Fruit fly (Drosophila melanogaster) whole organism, prepupa: ENCODE results near the gene CG31068.

Experiments
- Blimp-1 ChIP-seq: fragments of 200-800 bp; sonication (Bioruptor generic); optimal IDR thresholded peaks from 3 replicates; lab custom pipeline; 2017; ENCODE audit warnings: missing biosample characterization, missing genetic modification characterization, mild to moderate bottlenecking, moderate library complexity, missing genetic modification reagents
- CG10631 ChIP-seq: fragments of 200-800 bp; sonication (Bioruptor generic); optimal IDR thresholded peaks from 2 replicates; lab custom pipeline; 2016; ENCODE audit warnings: missing biosample characterization, missing genetic modification characterization
- CG10669 ChIP-seq: fragments of 200-800 bp; sonication (Bioruptor generic); optimal IDR thresholded peaks from 3 replicates; lab custom pipeline; 2018; ENCODE audit warnings: missing biosample characterization, mild to moderate bottlenecking, missing genetic modification characterization, moderate library complexity
- CG11294 ChIP-seq: fragments of 200-800 bp; sonication (Bioruptor generic); IDR thresholded peaks from 2 replicates; pipeline ENCODE4 v1.3.6; 2022; ENCODE audit warnings: missing biosample characterization, missing genetic modification characterization
- CG11762 ChIP-seq: fragments of 200-800 bp; sonication (Bioruptor generic); optimal IDR thresholded peaks from 3 replicates; lab custom pipeline; 2016; ENCODE audit warnings: missing biosample characterization, missing genetic modification characterization; ENCODE audit not compliant: insufficient read depth
- CG11902 ChIP-seq: fragments of 200-800 bp; sonication (Bioruptor generic); optimal IDR thresholded peaks from 3 replicates; lab custom pipeline; 2016; ENCODE audit warnings: missing biosample characterization, missing genetic modification characterization
- CG15336 ChIP-seq: fragments of 200-800 bp; sonication (Bioruptor generic); IDR thresholded peaks from 2 replicates; pipeline ENCODE4 v1.3.6; 2022; ENCODE audit warnings: missing biosample characterization, missing genetic modification characterization
- CG3032 ChIP-seq: fragments of 200-800 bp; optimal IDR thresholded peaks from 2 replicates; lab custom pipeline; 2019; ENCODE audit warnings: missing biosample characterization, mild to moderate bottlenecking, missing genetic modification characterization, moderate library complexity
- CG31627 ChIP-seq: fragments of 200-800 bp; sonication (Bioruptor generic); optimal IDR thresholded peaks from 3 replicates; lab custom pipeline; 2016; ENCODE audit warnings: missing biosample characterization, missing genetic modification characterization
- CG32006 ChIP-seq: fragments of 200-800 bp; sonication (Bioruptor generic); optimal IDR thresholded peaks from 3 replicates; lab custom pipeline; 2017; ENCODE audit warnings: missing biosample characterization, mild to moderate bottlenecking, missing genetic modification characterization
- CG34406 ChIP-seq: fragments of 200-800 bp; sonication (Bioruptor generic); optimal IDR thresholded peaks from 3 replicates; lab custom pipeline; 2016; ENCODE audit warnings: missing biosample characterization, missing genetic modification characterization
- CG4318 ChIP-seq: fragments of 200-800 bp; sonication (Bioruptor generic); optimal IDR thresholded peaks from 3 replicates; lab custom pipeline; 2017; ENCODE audit warnings: missing biosample characterization, mild to moderate bottlenecking, missing genetic modification characterization
- CG6163 ChIP-seq: fragments of 200-800 bp; sonication (Bioruptor generic); IDR thresholded peaks from 3 replicates; pipeline ENCODE4 v1.3.6; 2022; ENCODE audit warnings: missing biosample characterization, missing genetic modification characterization
- CG6276 ChIP-seq: fragments of 200-800 bp; sonication (Bioruptor generic); optimal IDR thresholded peaks from 2 replicates; lab custom pipeline; 2017; ENCODE audit warnings: missing biosample characterization, mild to moderate bottlenecking, missing genetic modification characterization
- CG6854 ChIP-seq: fragments of 200-800 bp; sonication (Bioruptor generic); optimal IDR thresholded peaks from 2 replicates; lab custom pipeline; 2017; ENCODE audit warnings: missing biosample characterization, mild to moderate bottlenecking, missing genetic modification characterization
- CG8119 ChIP-seq: fragments of 200-800 bp; sonication (Bioruptor generic); IDR thresholded peaks from 3 replicates; pipeline ENCODE4 v1.3.6; 2022; ENCODE audit warnings: missing biosample characterization, missing genetic modification characterization
- CG9139 ChIP-seq: fragments of 200-800 bp; sonication (Bioruptor generic); optimal IDR thresholded peaks from 3 replicates; lab custom pipeline; 2017; ENCODE audit warnings: missing biosample characterization, mild to moderate bottlenecking, missing genetic modification characterization
- Eip75B ChIP-seq: fragments of 200-800 bp; sonication (Bioruptor generic); optimal IDR thresholded peaks from 3 replicates; lab custom pipeline; 2016; ENCODE audit warnings: missing biosample characterization, missing genetic modification characterization
- Eip78C ChIP-seq: fragments of 200-800 bp; sonication (Bioruptor generic); peaks from one replicate; lab custom pipeline; 2016; ENCODE audit warnings: missing biosample characterization, missing genetic modification characterization
- Ets21C ChIP-seq: fragments of 200-800 bp; sonication (Bioruptor generic); optimal IDR thresholded peaks from 3 replicates; lab custom pipeline; 2016; ENCODE audit warnings: missing biosample characterization, missing genetic modification characterization
- Ets96B ChIP-seq: fragments of 200-800 bp; optimal IDR thresholded peaks from 2 replicates; lab custom pipeline; 2019; ENCODE audit warnings: missing biosample characterization, mild to moderate bottlenecking, missing genetic modification characterization, moderate library complexity
- Gug ChIP-seq: fragments of 200-800 bp; sonication (Bioruptor generic); IDR thresholded peaks from 2 replicates; pipeline ENCODE4 v1.3.6; 2022; ENCODE audit warnings: missing biosample characterization, missing genetic modification characterization
- Hr38 ChIP-seq: sonication (Bioruptor generic); optimal IDR thresholded peaks from 2 replicates; lab custom pipeline; 2016; ENCODE audit warnings: missing biosample characterization, missing genetic modification characterization
- Hr39 ChIP-seq: fragments of 200-800 bp; sonication (Bioruptor generic); optimal IDR thresholded peaks from 2 replicates; lab custom pipeline; 2016; ENCODE audit warnings: missing biosample characterization, missing genetic modification characterization
- Hr4 ChIP-seq: fragments of 200-800 bp; sonication (Bioruptor generic); optimal IDR thresholded peaks from 3 replicates; lab custom pipeline; 2016; ENCODE audit warnings: missing biosample characterization, missing genetic modification characterization
- Lpt ChIP-seq: fragments of 200-800 bp; sonication (Bioruptor generic); optimal IDR thresholded peaks from 3 replicates; lab custom pipeline; 2016; ENCODE audit warnings: missing biosample characterization, missing genetic modification characterization
- Met ChIP-seq: fragments of 200-800 bp; sonication (Bioruptor generic); optimal IDR thresholded peaks from 3 replicates; lab custom pipeline; 2016; ENCODE audit warnings: missing biosample characterization, missing genetic modification characterization
- Sox102F ChIP-seq: fragments of 200-800 bp; sonication (Bioruptor generic); optimal IDR thresholded peaks from 2 replicates; lab custom pipeline; 2016; ENCODE audit warnings: missing biosample characterization, mild to moderate bottlenecking, missing genetic modification characterization
- Sox14 ChIP-seq: fragments of 200-800 bp; sonication (Bioruptor generic); optimal IDR thresholded peaks from 3 replicates; lab custom pipeline; 2016; ENCODE audit warnings: missing biosample characterization, missing genetic modification characterization
- Sox15 ChIP-seq: fragments of 200-800 bp; sonication (Bioruptor generic); optimal IDR thresholded peaks from 3 replicates; lab custom pipeline; 2016; ENCODE audit warnings: missing biosample characterization, missing genetic modification characterization
- achi ChIP-seq: fragments of 200-800 bp; sonication (Bioruptor generic); optimal IDR thresholded peaks from 3 replicates; lab custom pipeline; 2016; ENCODE audit warnings: missing biosample characterization, missing genetic modification characterization
- acj6 ChIP-seq: fragments of 200-800 bp; sonication (Bioruptor generic); optimal IDR thresholded peaks from 3 replicates; lab custom pipeline; 2016; ENCODE audit warnings: missing biosample characterization, missing genetic modification characterization
- cyc ChIP-seq: fragments of 200-800 bp; sonication (Bioruptor generic); optimal IDR thresholded peaks from 3 replicates; lab custom pipeline; 2016; ENCODE audit warnings: missing biosample characterization, missing genetic modification characterization
- dac ChIP-seq: fragments of 200-800 bp; sonication (Bioruptor generic); optimal IDR thresholded peaks from 2 replicates; lab custom pipeline; 2017; ENCODE audit warnings: missing biosample characterization, mild to moderate bottlenecking, missing genetic modification characterization
- dsx ChIP-seq: fragments of 200-800 bp; optimal IDR thresholded peaks from 3 replicates; lab custom pipeline; 2019; ENCODE audit warnings: missing biosample characterization, mild to moderate bottlenecking, missing genetic modification characterization, moderate library complexity; ENCODE audit not compliant: poor library complexity, severe bottlenecking
- eg ChIP-seq: fragments of 200-800 bp; sonication (Bioruptor generic); IDR thresholded peaks from 3 replicates; pipeline ENCODE4 v1.3.6; 2022; ENCODE audit warnings: missing biosample characterization, missing genetic modification characterization
- esn ChIP-seq: fragments of 200-800 bp; sonication (Bioruptor generic); optimal IDR thresholded peaks from 2 replicates; lab custom pipeline; 2016; ENCODE audit warnings: missing biosample characterization, mild to moderate bottlenecking, missing genetic modification characterization, moderate library complexity
- fkh ChIP-seq: fragments of 200-800 bp; sonication (Bioruptor generic); optimal IDR thresholded peaks from 3 replicates; lab custom pipeline; 2017; ENCODE audit warnings: missing biosample characterization, mild to moderate bottlenecking, missing genetic modification characterization, moderate library complexity
- lz ChIP-seq: fragments of 200-800 bp; sonication (Bioruptor generic); optimal IDR thresholded peaks from 3 replicates; lab custom pipeline; 2016; ENCODE audit warnings: missing biosample characterization, missing genetic modification characterization
- net ChIP-seq: fragments of 200-800 bp; sonication (Bioruptor generic); optimal IDR thresholded peaks from 3 replicates; lab custom pipeline; 2016; ENCODE audit warnings: missing biosample characterization, missing genetic modification characterization
- salr ChIP-seq, 2 experiments: fragments of 200-800 bp; sonication (Bioruptor generic); optimal IDR thresholded peaks; 3 replicates each; lab custom pipeline; 2016 to 2018; ENCODE audit warnings: missing biosample characterization in 2 of 2, missing genetic modification characterization in 2 of 2, mild to moderate bottlenecking in 1 of 2
- spab ChIP-seq: fragments of 200-800 bp; sonication (Bioruptor generic); optimal IDR thresholded peaks from 2 replicates; lab custom pipeline; 2017; ENCODE audit warnings: missing biosample characterization, mild to moderate bottlenecking, missing genetic modification characterization, missing genetic modification reagents
- svp ChIP-seq: fragments of 200-800 bp; sonication (Bioruptor generic); peaks from one replicate; lab custom pipeline; 2016; ENCODE audit warnings: missing biosample characterization, missing genetic modification characterization
- vri ChIP-seq: fragments of 200-800 bp; sonication (Bioruptor generic); optimal IDR thresholded peaks from 3 replicates; lab custom pipeline; 2016; ENCODE audit warnings: missing biosample characterization, mild to moderate bottlenecking, missing genetic modification characterization

Gene CG31068

dm6 chr3R:27198883-27199780 lies 34.4 kb upstream of the CG31068 start (continued):
- TF ChIP-seq CG4318 (GFP tag; lab: Kevin White, UChicago) (no peak), CG11294 (no peak), dsx (GFP tag; lab: Kevin White, UChicago) (peak; percentile 0), net (GFP tag; lab: Kevin White, UChicago) (no peak), spab (GFP tag; lab: Kevin White, UChicago) (peak; percentile 39), acj6 (peak; percentile 53), Hr4 (GFP tag; lab: Kevin White, UChicago) (no peak), esn (GFP tag; lab: Kevin White, UChicago) (peak; percentile 42), CG6276 (no peak), Sox102F (peak; percentile 13), CG3032 (tag; lab: Kevin White, UChicago) (peak; percentile 76), Ets96B (tag; lab: Kevin White, UChicago) (peak; percentile 57)

dm6 chr3R:27201538-27202281 lies 31.8 kb upstream of the CG31068 start:
- peak; percentile 22 for TF ChIP-seq Hr39 (GFP tag; lab: Kevin White, UChicago)
- peak; percentile 18 to 54 for TF ChIP-seq salr (GFP tag; optimal IDR thresholded peaks at IDR 0.05; lab: Kevin White, UChicago)
- TF ChIP-seq Hr4 (GFP tag; lab: Kevin White, UChicago): peak; percentile 15
- peak; percentile 76 for TF ChIP-seq esn (GFP tag; lab: Kevin White, UChicago)
- TF ChIP-seq vri (GFP tag; lab: Kevin White, UChicago): peak; percentile 44
- peak; percentile 81 for TF ChIP-seq svp (GFP tag; lab: Kevin White, UChicago)
- peak; percentile 32 for TF ChIP-seq Sox14 (GFP tag; lab: Kevin White, UChicago)
- TF ChIP-seq CG11762: peak; percentile 63
- TF ChIP-seq CG15336 (GFP tag; lab: Robert Waterston, UW): peak; percentile 36; the same call in 1 of the 2 replicates
- TF ChIP-seq Blimp-1 (GFP tag; lab: Kevin White, UChicago): peak; percentile 44
- TF ChIP-seq Eip78C (GFP tag; lab: Kevin White, UChicago): peak; percentile 92
- TF ChIP-seq Ets96B (tag; lab: Kevin White, UChicago): peak; percentile 93
- peak; percentile 71 for TF ChIP-seq cyc (GFP tag; lab: Kevin White, UChicago)
- TF ChIP-seq CG6163 (GFP tag; lab: Robert Waterston, UW): peak; percentile 62; the same call in 2 of the 3 replicates
- no peak for TF ChIP-seq fkh (GFP tag; lab: Kevin White, UChicago)
- no peak for TF ChIP-seq Hr38 (GFP tag; lab: Kevin White, UChicago)
- peak; percentile 64 for TF ChIP-seq CG9139 (GFP tag; lab: Kevin White, UChicago)
- TF ChIP-seq CG6276: no peak
- peak; percentile 33 for TF ChIP-seq CG31627
- peak; percentile 55 for TF ChIP-seq lz
- TF ChIP-seq CG10631 (GFP tag; lab: Kevin White, UChicago): peak; percentile 82
- peak; percentile 43 for TF ChIP-seq Lpt (GFP tag; lab: Kevin White, UChicago)
- peak; percentile 18 for TF ChIP-seq Ets21C (GFP tag; lab: Kevin White, UChicago)
- TF ChIP-seq CG34406 (GFP tag; lab: Kevin White, UChicago): peak; percentile 65
- peak; percentile 35 for TF ChIP-seq Sox15 (GFP tag; lab: Kevin White, UChicago)
- TF ChIP-seq spab (GFP tag; lab: Kevin White, UChicago): peak; percentile 87
- TF ChIP-seq Gug (GFP tag; lab: Robert Waterston, UW): no peak
- TF ChIP-seq Sox102F: peak; percentile 5
- TF ChIP-seq dsx (GFP tag; lab: Kevin White, UChicago): peak; percentile 77
- no peak for TF ChIP-seq eg (GFP tag; lab: Robert Waterston, UW)
- peak; percentile 37 for TF ChIP-seq CG32006 (GFP tag; lab: Kevin White, UChicago)
- TF ChIP-seq Met (GFP tag; lab: Kevin White, UChicago): peak; percentile 82
- TF ChIP-seq Eip75B (GFP tag; lab: Kevin White, UChicago): peak; percentile 62
- TF ChIP-seq CG6854: peak; percentile 79
- no peak for TF ChIP-seq dac (GFP tag; lab: Kevin White, UChicago)
- peak; percentile 75 for TF ChIP-seq achi
- peak; percentile 25 for TF ChIP-seq CG11902 (GFP tag; lab: Kevin White, UChicago)
- TF ChIP-seq CG11294: no peak
- peak; percentile 75 for TF ChIP-seq acj6
- peak; percentile 81 for TF ChIP-seq CG10669 (GFP tag; lab: Kevin White, UChicago)
- TF ChIP-seq CG3032 (tag; lab: Kevin White, UChicago): peak; percentile 90
- TF ChIP-seq CG8119 (GFP tag; lab: Robert Waterston, UW): peak; percentile 69
